Worm (Caenorhabditis elegans): ENCODE data around the gene ZK455.5.

ZK455.5 gene

ce11 chrX:11367640-11368039 lies 40.9 kb upstream of the ZK455.5 start:
- TF ChIP-seq ceh-31 (tag; optimal IDR thresholded peaks at IDR 0.05) (peak; percentile 67), ttx-3 (tag; optimal IDR thresholded peaks at IDR 0.05) (no peak), odd-2 (tag; optimal IDR thresholded peaks at IDR 0.05) (no peak), ztf-16 (tag; optimal IDR thresholded peaks at IDR 0.05) (no peak), ceh-45 (GFP tag; IDR thresholded peaks at IDR 0.05) (no peak), pat-9 (tag; optimal IDR thresholded peaks at IDR 0.05) (no peak), ceh-22 (tag; optimal IDR thresholded peaks at IDR 0.05) (no peak), fax-1 (tag; optimal IDR thresholded peaks at IDR 0.05) (no peak), mec-3 (tag; optimal IDR thresholded peaks at IDR 0.05; ENCODE audit: borderline replicate concordance) (no peak), unc-55 (GFP tag; optimal IDR thresholded peaks at IDR 0.05) (peak; percentile 2), tbx-2 (tag; optimal IDR thresholded peaks at IDR 0.05) (peak; percentile 25), pros-1 (tag; optimal IDR thresholded peaks at IDR 0.05) (no peak), nfya-1 (tag; optimal IDR thresholded peaks at IDR 0.05) (no peak), sox-4 (tag; optimal IDR thresholded peaks at IDR 0.05) (no peak), nhr-232 (tag; optimal IDR thresholded peaks at IDR 0.05) (no peak), hlh-6 (tag; optimal IDR thresholded peaks at IDR 0.05) (no peak), pha-2 (tag; optimal IDR thresholded peaks at IDR 0.05) (no peak), hlh-15 (tag; optimal IDR thresholded peaks at IDR 0.05) (no peak), sdc-2 (tag; optimal IDR thresholded peaks at IDR 0.05) (no peak), F13H6.1 (tag; optimal IDR thresholded peaks at IDR 0.05) (no peak), ref-2 (tag; optimal IDR thresholded peaks at IDR 0.05) (peak; percentile 26), ama-1 (optimal IDR thresholded peaks at IDR 0.05) (no peak), elt-2 (tag; optimal IDR thresholded peaks at IDR 0.05) (no peak), unc-42 (tag; optimal IDR thresholded peaks at IDR 0.05) (peak; percentile 78), dve-1 (tag; optimal IDR thresholded peaks at IDR 0.05) (no peak), unc-3 (GFP tag; conservative IDR thresholded peaks at IDR 0.05) (no peak), unc-3 (tag; optimal IDR thresholded peaks at IDR 0.05) (no peak)

- TF ChIP-seq C08G9.2 (tag; optimal IDR thresholded peaks at IDR 0.05) (no peak), tbx-7 (tag; optimal IDR thresholded peaks at IDR 0.05) (no peak)
Observed at ce11 chrX:11367087-11367486, 40.4 kb upstream of the ZK455.5 start.

- TF ChIP-seq ceh-48 (tag; optimal IDR thresholded peaks at IDR 0.05) (peak; percentile 38), odd-2 (tag; optimal IDR thresholded peaks at IDR 0.05) (no peak), sdc-2 (tag; optimal IDR thresholded peaks at IDR 0.05) (no peak), ets-4 (tag; optimal IDR thresholded peaks at IDR 0.05) (no peak), gmeb-2 (tag; optimal IDR thresholded peaks at IDR 0.05) (no peak), ref-2 (tag; optimal IDR thresholded peaks at IDR 0.05) (peak; percentile 10), nhr-232 (tag; optimal IDR thresholded peaks at IDR 0.05) (no peak), npax-4 (tag; optimal IDR thresholded peaks at IDR 0.05) (no peak), dve-1 (tag; optimal IDR thresholded peaks at IDR 0.05) (no peak), ztf-16 (tag; optimal IDR thresholded peaks at IDR 0.05) (no peak)
Observed at ce11 chrX:11365995-11366394, 39.3 kb upstream of the ZK455.5 start.

- no peak for TF ChIP-seq fkh-10 (GFP tag; optimal IDR thresholded peaks at IDR 0.05)
- TF ChIP-seq Y22D7AL.16 (tag; optimal IDR thresholded peaks at IDR 0.05): no peak
- TF ChIP-seq elt-4 (tag; optimal IDR thresholded peaks at IDR 0.05): no peak
- TF ChIP-seq ref-2 (tag; optimal IDR thresholded peaks at IDR 0.05): no peak
- TF ChIP-seq lin-11 (tag; optimal IDR thresholded peaks at IDR 0.05): no peak
- TF ChIP-seq ceh-31 (tag; optimal IDR thresholded peaks at IDR 0.05): no peak
- TF ChIP-seq ceh-45 (GFP tag; IDR thresholded peaks at IDR 0.05): no peak
- TF ChIP-seq ceh-30 (tag; optimal IDR thresholded peaks at IDR 0.05): no peak
- TF ChIP-seq sdc-2 (tag; optimal IDR thresholded peaks at IDR 0.05): no peak
- no peak for TF ChIP-seq ceh-48 (tag; optimal IDR thresholded peaks at IDR 0.05)
- no peak for TF ChIP-seq syd-9 (tag; optimal IDR thresholded peaks at IDR 0.05)
- no peak for TF ChIP-seq F13H6.1 (tag; optimal IDR thresholded peaks at IDR 0.05)
- no peak for TF ChIP-seq nfya-1 (tag; optimal IDR thresholded peaks at IDR 0.05)
- TF ChIP-seq ahr-1 (tag; optimal IDR thresholded peaks at IDR 0.05): no peak
- TF ChIP-seq npax-4 (tag; optimal IDR thresholded peaks at IDR 0.05): no peak
- TF ChIP-seq tbx-7 (tag; optimal IDR thresholded peaks at IDR 0.05): no peak
- TF ChIP-seq fkh-6 (tag; optimal IDR thresholded peaks at IDR 0.05): no peak
- TF ChIP-seq hlh-8 (tag; optimal IDR thresholded peaks at IDR 0.05): no peak
- TF ChIP-seq ttx-3 (tag; optimal IDR thresholded peaks at IDR 0.05): no peak
Observed at ce11 chrX:11364914-11365313, 38.2 kb upstream of the ZK455.5 start.

All from whole organism, late embryonic.